Worm (Caenorhabditis elegans) whole organism, L4 larva: ENCODE measurements around the gene cyn-11.

Experiments
- F44E2.7 ChIP-seq: fragments of 200-800 bp; sonication (Bioruptor generic); IDR thresholded peaks from 2 replicates; pipeline ENCODE4 v2.1.2; 2022; ENCODE audit warnings: missing genetic modification characterization, missing compliant biosample characterization
- R02D3.7 ChIP-seq: fragments of 150-350 bp; sonication (generic microtip); optimal IDR thresholded peaks from 3 replicates; lab custom pipeline; 2014; ENCODE audit warnings: missing biosample characterization, missing genetic modification characterization
- T20F7.1 ChIP-seq: fragments of 200-800 bp; sonication (Bioruptor generic); optimal IDR thresholded peaks from 2 replicates; lab custom pipeline; 2018; ENCODE audit warnings: mild to moderate bottlenecking, missing genetic modification characterization, missing compliant biosample characterization
- ZK337.2 ChIP-seq: fragments of 200-800 bp; sonication (Bioruptor generic); IDR thresholded peaks from 2 replicates; pipeline ENCODE4 v1.3.6; 2022; ENCODE audit warnings: missing genetic modification reagents, missing genetic modification characterization, missing compliant biosample characterization
- aly-2 ChIP-seq: sonication (generic microtip); optimal IDR thresholded peaks from 2 replicates; lab custom pipeline; 2018; ENCODE audit warnings: missing biosample characterization, missing genetic modification characterization
- ama-1 ChIP-seq: fragments of 150-350 bp; optimal IDR thresholded peaks from 2 replicates; lab custom pipeline; 2014; ENCODE audit warnings: inconsistent platforms, mixed read lengths
- ceh-20 ChIP-seq: fragments of 200-800 bp; sonication (Bioruptor generic); IDR thresholded peaks from 2 replicates; pipeline ENCODE4 v1.3.6; 2022; ENCODE audit warnings: missing genetic modification reagents, missing genetic modification characterization, missing compliant biosample characterization
- ceh-32 ChIP-seq: sonication (generic microtip); optimal IDR thresholded peaks from 2 replicates; lab custom pipeline; 2016; ENCODE audit warnings: mild to moderate bottlenecking, missing genetic modification characterization, missing compliant biosample characterization; ENCODE audit not compliant: poor library complexity
- ceh-44 ChIP-seq: fragments of 200-800 bp; sonication (Bioruptor generic); IDR thresholded peaks from 2 replicates; pipeline ENCODE4 v1.3.6; 2022; ENCODE audit warnings: missing genetic modification reagents, missing genetic modification characterization, missing compliant biosample characterization
- ceh-82 ChIP-seq: sonication (generic microtip); optimal IDR thresholded peaks from 2 replicates; lab custom pipeline; 2017; ENCODE audit warnings: missing biosample characterization, missing genetic modification characterization
- ces-1 ChIP-seq: fragments of 150-350 bp; sonication (generic microtip); optimal IDR thresholded peaks from 4 replicates; lab custom pipeline; 2014; ENCODE audit warnings: missing biosample characterization, missing genetic modification reagents, missing genetic modification characterization
- cey-2 ChIP-seq: sonication (generic microtip); optimal IDR thresholded peaks from 3 replicates; lab custom pipeline; 2017; ENCODE audit warnings: missing genetic modification characterization, mild to moderate bottlenecking, missing compliant biosample characterization, antibody characterized with exemption, borderline replicate concordance; ENCODE audit not compliant: insufficient read depth
- daf-12 ChIP-seq: fragments of 150-350 bp; optimal IDR thresholded peaks from 2 replicates; lab custom pipeline; 2014; ENCODE audit warnings: missing biosample characterization, missing genetic modification reagents, missing genetic modification characterization
- daf-19 ChIP-seq: fragments of 200-800 bp; sonication (Bioruptor generic); conservative IDR thresholded peaks from 2 replicates; pipeline ENCODE4 v1.3.6; 2022; ENCODE audit warnings: missing genetic modification characterization, missing compliant biosample characterization
- dmd-6 ChIP-seq: fragments of 200-800 bp; sonication (Bioruptor generic); IDR thresholded peaks from 2 replicates; pipeline ENCODE4 v1.3.6; 2022; ENCODE audit warnings: missing genetic modification reagents, missing genetic modification characterization, missing compliant biosample characterization
- dmd-8 ChIP-seq: fragments of 200-800 bp; sonication (Bioruptor generic); IDR thresholded peaks from 2 replicates; pipeline ENCODE4 v1.3.6; 2022; ENCODE audit warnings: missing genetic modification characterization, missing compliant biosample characterization
- dmd-9 ChIP-seq: fragments of 200-800 bp; sonication (Bioruptor generic); IDR thresholded peaks from 2 replicates; pipeline ENCODE4 v1.3.6; 2022; ENCODE audit warnings: missing genetic modification reagents, missing genetic modification characterization, missing compliant biosample characterization
- egl-27 ChIP-seq: sonication (generic microtip); optimal IDR thresholded peaks from 3 replicates; lab custom pipeline; 2017; ENCODE audit warnings: missing biosample characterization, missing genetic modification reagents, missing genetic modification characterization
- egl-43 ChIP-seq: fragments of 200-800 bp; sonication (Bioruptor generic); IDR thresholded peaks from 2 replicates; pipeline ENCODE4 v1.3.6; 2022; ENCODE audit warnings: missing genetic modification reagents, missing genetic modification characterization, missing compliant biosample characterization
- fkh-10 ChIP-seq: fragments of 150-350 bp; optimal IDR thresholded peaks from 2 replicates; lab custom pipeline; 2014; ENCODE audit warnings: missing biosample characterization, missing genetic modification reagents, missing genetic modification characterization
- fos-1 ChIP-seq: fragments of 150-350 bp; optimal IDR thresholded peaks from 2 replicates; lab custom pipeline; 2014; ENCODE audit warnings: missing biosample characterization, missing genetic modification characterization
- gei-8 ChIP-seq: fragments of 200-800 bp; sonication (Bioruptor generic); optimal IDR thresholded peaks from 2 replicates; lab custom pipeline; 2018; ENCODE audit warnings: mild to moderate bottlenecking, missing genetic modification characterization, missing compliant biosample characterization
- lin-29 ChIP-seq: fragments of 200-800 bp; sonication (Bioruptor generic); IDR thresholded peaks from 2 replicates; pipeline ENCODE4 v1.3.6; 2022; ENCODE audit warnings: missing genetic modification reagents, missing genetic modification characterization, missing compliant biosample characterization
- lin-38 ChIP-seq: fragments of 200-800 bp; sonication (Bioruptor generic); IDR thresholded peaks from 2 replicates; pipeline ENCODE4 v1.3.6; 2022; ENCODE audit warnings: missing genetic modification reagents, missing genetic modification characterization, missing compliant biosample characterization
- madf-9 ChIP-seq: fragments of 200-800 bp; sonication (Bioruptor generic); conservative IDR thresholded peaks from 2 replicates; pipeline ENCODE4 v1.3.6; 2022; ENCODE audit warnings: missing genetic modification reagents, missing genetic modification characterization, missing compliant biosample characterization
- mdl-1 ChIP-seq, 2 experiments: fragments of 150-350 bp in 1 of 2; sonication (generic microtip) in 1 of 2; optimal IDR thresholded peaks; 2 replicates each; lab custom pipeline; 2014 to 2017; ENCODE audit warnings: missing biosample characterization in 2 of 2, missing genetic modification characterization in 2 of 2
- nhr-102 ChIP-seq: sonication (generic microtip); optimal IDR thresholded peaks from 2 replicates; lab custom pipeline; 2016; ENCODE audit warnings: mild to moderate bottlenecking, missing genetic modification characterization, moderate library complexity, missing compliant biosample characterization
- nhr-11 ChIP-seq: fragments of 150-350 bp; optimal IDR thresholded peaks from 2 replicates; lab custom pipeline; 2014; ENCODE audit warnings: missing biosample characterization, missing genetic modification characterization
- nhr-237 ChIP-seq: sonication (generic microtip); optimal IDR thresholded peaks from 2 replicates; lab custom pipeline; 2017; ENCODE audit warnings: missing biosample characterization, missing genetic modification characterization
- nhr-25 ChIP-seq: sonication (generic microtip); optimal IDR thresholded peaks from 2 replicates; lab custom pipeline; 2017; ENCODE audit warnings: missing genetic modification characterization, mild to moderate bottlenecking, missing compliant biosample characterization, antibody characterized with exemption, moderate library complexity, borderline replicate concordance; ENCODE audit not compliant: insufficient read depth
- nhr-41 ChIP-seq: fragments of 200-800 bp; sonication (Bioruptor generic); IDR thresholded peaks from 2 replicates; pipeline ENCODE4 v1.3.6; 2022; ENCODE audit warnings: missing genetic modification reagents, missing genetic modification characterization, missing compliant biosample characterization
- nhr-42 ChIP-seq: fragments of 200-800 bp; sonication (Bioruptor generic); IDR thresholded peaks from 2 replicates; pipeline ENCODE4 v1.3.6; 2022; ENCODE audit warnings: missing genetic modification characterization, missing compliant biosample characterization
- nhr-6 ChIP-seq: fragments of 150-350 bp; optimal IDR thresholded peaks from 2 replicates; lab custom pipeline; 2014; ENCODE audit warnings: missing biosample characterization, missing genetic modification characterization
- nhr-77 ChIP-seq: fragments of 150-350 bp; optimal IDR thresholded peaks from 2 replicates; lab custom pipeline; 2014; ENCODE audit warnings: missing biosample characterization, missing genetic modification characterization
- php-3 ChIP-seq: fragments of 200-800 bp; sonication (Bioruptor generic); IDR thresholded peaks from 2 replicates; pipeline ENCODE4 v1.3.6; 2022; ENCODE audit warnings: missing genetic modification reagents, missing genetic modification characterization, missing compliant biosample characterization
- pqm-1 ChIP-seq: sonication (generic microtip); optimal IDR thresholded peaks from 2 replicates; lab custom pipeline; 2017; ENCODE audit warnings: missing biosample characterization, missing genetic modification characterization
- saeg-2 ChIP-seq: fragments of 200-800 bp; sonication (Bioruptor generic); IDR thresholded peaks from 2 replicates; pipeline ENCODE4 v1.3.6; 2022; ENCODE audit warnings: missing genetic modification reagents, missing genetic modification characterization, missing compliant biosample characterization
- sdz-12 ChIP-seq: fragments of 200-800 bp; sonication (Bioruptor generic); optimal IDR thresholded peaks from 2 replicates; lab custom pipeline; 2018; ENCODE audit warnings: mild to moderate bottlenecking, missing genetic modification characterization, missing compliant biosample characterization
- snpc-1.2 ChIP-seq: fragments of 200-800 bp; sonication (Bioruptor generic); IDR thresholded peaks from 2 replicates; pipeline ENCODE4 v1.3.6; 2022; ENCODE audit warnings: missing genetic modification reagents, missing genetic modification characterization, missing compliant biosample characterization
- tag-97 ChIP-seq: fragments of 200-800 bp; sonication (Bioruptor generic); IDR thresholded peaks from 2 replicates; pipeline ENCODE4 v1.3.6; 2022; ENCODE audit warnings: missing genetic modification characterization, missing compliant biosample characterization
- unc-39 ChIP-seq: sonication (generic microtip); optimal IDR thresholded peaks from 2 replicates; lab custom pipeline; 2017; ENCODE audit warnings: missing biosample characterization, missing genetic modification characterization
- unc-62 ChIP-seq, 3 experiments: fragments of 150-350 bp in 1 of 3; sonication (generic microtip); optimal IDR thresholded peaks in 2 of 3; peaks in 1 of 3; 1 replicate in 1 of 3; 2 replicates in 2 of 3; lab custom pipeline; 2014 to 2017; ENCODE audit warnings: missing biosample characterization in 3 of 3, missing genetic modification characterization in 3 of 3, missing genetic modification reagents in 3 of 3, missing genotype in 1 of 3
- zfp-3 ChIP-seq: fragments of 200-800 bp; sonication (Bioruptor generic); conservative IDR thresholded peaks from 2 replicates; pipeline ENCODE4 v1.3.6; 2022; ENCODE audit warnings: missing genetic modification reagents, missing genetic modification characterization, missing compliant biosample characterization
- ztf-11 ChIP-seq: fragments of 150-350 bp; optimal IDR thresholded peaks from 2 replicates; lab custom pipeline; 2014; ENCODE audit warnings: missing biosample characterization, missing genetic modification characterization

cyn-11 gene

DNA sequence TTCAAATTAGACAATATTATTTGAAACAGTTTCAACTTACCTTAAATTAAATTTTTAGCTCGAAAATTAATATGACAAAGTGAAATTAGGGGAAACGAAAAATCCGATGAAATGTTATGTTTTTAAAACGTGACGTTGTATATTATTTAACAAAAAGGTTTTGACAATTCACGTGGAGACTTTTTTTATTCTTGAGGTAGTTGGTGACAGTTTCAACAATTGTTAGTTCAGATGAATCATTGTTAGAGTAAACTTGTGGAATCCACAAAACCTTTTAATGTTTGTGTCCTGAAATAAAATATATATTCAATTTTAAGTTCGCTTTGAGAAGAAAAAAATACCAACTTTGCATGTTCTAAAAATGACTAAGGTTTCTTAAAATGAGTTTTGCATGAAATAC, 43.4 kb upstream of the cyn-11 start, which contains the start of gene fut-1:
fut-1 (minus strand) TSS at position 101 of the 400 bp plus-strand sequence.
- TF ChIP-seq ces-1 (GFP tag; lab: Kevin White, UChicago) (no peak), ceh-20 (GFP tag; lab: Robert Waterston, UW) (no peak), nhr-42 (GFP tag; lab: Robert Waterston, UW) (no peak), T20F7.1 (GFP tag; lab: Kevin White, UChicago) (no peak), egl-27 (tag; lab: Kevin White, UChicago) (no peak), nhr-77 (tag; lab: Kevin White, UChicago) (no peak), fos-1 (no peak), sdz-12 (GFP tag; lab: Kevin White, UChicago) (no peak), unc-39 (tag; lab: Kevin White, UChicago) (no peak), daf-12 (tag; lab: Kevin White, UChicago) (no peak), zfp-3 (no peak), ama-1 (lab: Kevin White, UChicago) (no peak), F44E2.7 (no peak), aly-2 (no peak), unc-62 (GFP tag; optimal IDR thresholded peaks at IDR 0.05 in 1 of 2; lab: Kevin White, UChicago) (no peak), unc-62 (tag; optimal IDR thresholded peaks at IDR 0.05; lab: Kevin White, UChicago) (no peak), ZK337.2 (GFP tag; lab: Robert Waterston, UW) (no peak)

DNA sequence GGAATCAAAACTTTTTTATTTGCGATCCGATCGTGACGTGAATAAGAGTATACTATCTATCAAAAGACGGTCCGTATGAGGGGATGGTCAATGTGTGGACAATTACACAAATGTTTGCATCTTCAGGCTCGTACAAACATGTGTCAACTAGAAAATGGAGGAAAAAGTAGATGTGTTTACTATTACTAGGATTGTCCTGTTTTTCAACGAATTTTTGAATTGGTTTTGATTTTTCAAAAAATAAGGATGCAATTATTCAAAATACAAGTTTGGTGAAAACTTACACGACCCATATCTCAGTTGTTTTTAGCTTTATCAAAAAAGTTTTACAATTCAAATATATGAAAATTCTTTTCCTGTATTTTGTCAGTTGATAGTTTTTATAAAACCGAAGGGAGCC, 39.2 kb upstream of the cyn-11 start, which contains the start of gene K08F8.7:
K08F8.7 (minus strand) TSS at position 101 of the 400 bp plus-strand sequence.
- TF ChIP-seq ceh-32 (tag; lab: Kevin White, UChicago) (no peak), dmd-8 (GFP tag; lab: Robert Waterston, UW) (no peak), ztf-11 (tag; lab: Kevin White, UChicago) (no peak), unc-62 (GFP tag; optimal IDR thresholded peaks at IDR 0.05 in 1 of 2; lab: Kevin White, UChicago) (no peak), unc-62 (tag; optimal IDR thresholded peaks at IDR 0.05; lab: Kevin White, UChicago) (no peak), dmd-9 (no peak), madf-9 (GFP tag; lab: Robert Waterston, UW) (no peak), ces-1 (GFP tag; lab: Kevin White, UChicago) (no peak), egl-27 (tag; lab: Kevin White, UChicago) (no peak), nhr-11 (tag; lab: Kevin White, UChicago) (no peak), pqm-1 (no peak), R02D3.7 (tag; lab: Kevin White, UChicago) (no peak), mdl-1 (tag; optimal IDR thresholded peaks at IDR 0.05; lab: Kevin White, UChicago) (no peak), nhr-237 (tag; lab: Kevin White, UChicago) (no peak), nhr-77 (tag; lab: Kevin White, UChicago) (no peak), nhr-41 (GFP tag; lab: Robert Waterston, UW) (no peak), nhr-6 (no peak), saeg-2 (GFP tag; lab: Robert Waterston, UW) (no peak), egl-43 (GFP tag; lab: Robert Waterston, UW) (no peak), cey-2 (no peak), tag-97 (no peak)

DNA sequence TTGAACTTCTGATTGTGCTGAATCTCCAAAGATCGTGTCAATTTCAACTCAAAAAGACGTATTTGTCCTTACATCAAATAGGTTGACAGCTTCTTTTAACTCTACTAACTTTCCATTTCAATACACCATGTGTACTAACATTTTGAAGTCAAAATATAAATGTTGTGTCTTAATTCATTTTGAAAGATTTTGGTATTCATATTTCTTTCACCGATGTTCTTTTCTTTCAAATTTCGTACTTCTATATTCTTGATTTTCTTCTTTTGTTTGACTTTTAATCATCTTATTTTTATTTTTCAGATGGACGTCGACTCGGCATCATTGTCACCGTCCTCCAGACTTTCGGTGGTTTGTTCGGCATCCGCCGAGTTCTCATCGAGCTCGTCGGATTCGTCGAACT, 35.6 kb upstream of the cyn-11 start, which contains the start of gene atf-2:
atf-2 (plus strand) TSS at position 301 of the 400 bp plus-strand sequence.
- TF ChIP-seq cey-2 (no peak), nhr-25 (tag; lab: Kevin White, UChicago) (no peak), gei-8 (GFP tag; lab: Kevin White, UChicago) (no peak), T20F7.1 (GFP tag; lab: Kevin White, UChicago) (no peak), php-3 (GFP tag; lab: Robert Waterston, UW) (no peak), nhr-6 (no peak), egl-43 (GFP tag; lab: Robert Waterston, UW) (no peak), lin-38 (GFP tag; lab: Robert Waterston, UW) (no peak), nhr-102 (tag; lab: Kevin White, UChicago) (no peak), nhr-11 (tag; lab: Kevin White, UChicago) (no peak), fkh-10 (GFP tag; lab: Kevin White, UChicago) (no peak), daf-19 (GFP tag; lab: Robert Waterston, UW) (no peak), ceh-44 (GFP tag; lab: Robert Waterston, UW) (no peak), lin-29 (no peak), dmd-6 (GFP tag; lab: Robert Waterston, UW) (no peak), tag-97 (no peak), snpc-1.2 (no peak), ceh-82 (tag; lab: Kevin White, UChicago) (no peak)
